ENCODE assay signal across 1 fruit fly cellular context in genomic region chrX:12747746-12748710, dm6.
TF ChIP-seq lines count a peak whose summit lies in the region.

No protein-coding gene starts in this region.

TF ChIP-seq in whole organism, embryonic, 481 proteins besides CTCF, POLR2A, EP300 and RAD21 (continued from another document and continues in another):
- TF ChIP-seq HLH54F (GFP tag; optimal IDR thresholded peaks at IDR 0.05; lab: Kevin White, UChicago) = no peak
- TF ChIP-seq Drgx (GFP tag; IDR thresholded peaks at IDR 0.05; lab: Robert Waterston, UW) = no peak
- TF ChIP-seq CG17186 (GFP tag; optimal IDR thresholded peaks at IDR 0.05; lab: Kevin White, UChicago) = no peak
- TF ChIP-seq lov (optimal IDR thresholded peaks at IDR 0.05; lab: Kevin White, UChicago) = no peak
- no peak for TF ChIP-seq lov (GFP tag; IDR thresholded peaks at IDR 0.05; lab: Robert Waterston, UW)
- TF ChIP-seq CG6175 (GFP tag; IDR thresholded peaks at IDR 0.05; lab: Robert Waterston, UW) = no peak
- TF ChIP-seq phol (tag; optimal IDR thresholded peaks at IDR 0.05; lab: Kevin White, UChicago) = peak; percentile 79
- peak; percentile 25 for TF ChIP-seq CG16815 (GFP tag; optimal IDR thresholded peaks at IDR 0.05; lab: Kevin White, UChicago)
- peak; percentile 32 for TF ChIP-seq Asciz (GFP tag; optimal IDR thresholded peaks at IDR 0.05; lab: Kevin White, UChicago)
- no peak for TF ChIP-seq Abd-B (GFP tag; optimal IDR thresholded peaks at IDR 0.05; lab: Kevin White, UChicago)
- TF ChIP-seq Pdp1 (GFP tag; optimal IDR thresholded peaks at IDR 0.05; lab: Kevin White, UChicago) = peak in 1 of 2 experiments; percentile 70
- TF ChIP-seq shn (GFP tag; optimal IDR thresholded peaks at IDR 0.05; lab: Kevin White, UChicago) = no peak
- TF ChIP-seq Ada2b (GFP tag; IDR thresholded peaks at IDR 0.05; lab: Robert Waterston, UW) = peak; percentile 24; the same call in 1 of the 2 replicates
- peak; percentile 49 for TF ChIP-seq Spps (tag; optimal IDR thresholded peaks at IDR 0.05; lab: Kevin White, UChicago)
- no peak for TF ChIP-seq repo (GFP tag; optimal IDR thresholded peaks at IDR 0.05; lab: Kevin White, UChicago)
- no peak for TF ChIP-seq toy (GFP tag; IDR thresholded peaks at IDR 0.05; lab: Robert Waterston, UW)
- no peak for TF ChIP-seq gcm2 (GFP tag; optimal IDR thresholded peaks at IDR 0.05; lab: Kevin White, UChicago)
- TF ChIP-seq sug (tag; optimal IDR thresholded peaks at IDR 0.05; lab: Kevin White, UChicago) = peak; percentile 4
- peak; percentile 75 for TF ChIP-seq dmrt99B (tag; optimal IDR thresholded peaks at IDR 0.05; lab: Kevin White, UChicago)
- TF ChIP-seq CG14050 (GFP tag; IDR thresholded peaks at IDR 0.05; lab: Robert Waterston, UW) = no peak
- TF ChIP-seq Mrtf (GFP tag; IDR thresholded peaks at IDR 0.05; lab: Robert Waterston, UW) = no peak
- TF ChIP-seq CG14710 (tag; optimal IDR thresholded peaks at IDR 0.05; lab: Kevin White, UChicago) = peak; percentile 79
- TF ChIP-seq CG17612 (GFP tag; IDR thresholded peaks at IDR 0.05; lab: Robert Waterston, UW) = no peak
- peak; percentile 15 for TF ChIP-seq CG10654 (GFP tag; optimal IDR thresholded peaks at IDR 0.05; lab: Kevin White, UChicago)
- TF ChIP-seq sna (GFP tag; IDR thresholded peaks at IDR 0.05; lab: Robert Waterston, UW; ENCODE audit: partially characterized antibody) = no peak
- 0 out of 2 replicates have a peak, but pooled peaks have one; percentile 8 for TF ChIP-seq esg (GFP tag; conservative IDR thresholded peaks at IDR 0.05; lab: Robert Waterston, UW)
- no peak for TF ChIP-seq CG12769 (tag; optimal IDR thresholded peaks at IDR 0.05; lab: Kevin White, UChicago)
- no peak for TF ChIP-seq cad (GFP tag; optimal IDR thresholded peaks at IDR 0.05; lab: Kevin White, UChicago)
- TF ChIP-seq ro (GFP tag; IDR thresholded peaks at IDR 0.05; lab: Robert Waterston, UW) = no peak
- TF ChIP-seq bsh (GFP tag; optimal IDR thresholded peaks at IDR 0.05; lab: Kevin White, UChicago) = peak in 1 of 2 experiments; percentile 77
- no peak for TF ChIP-seq gce (GFP tag; IDR thresholded peaks at IDR 0.05; lab: Robert Waterston, UW)
- peak; percentile 39 for TF ChIP-seq Ets65A (GFP tag; lab: Kevin White, UChicago)
- TF ChIP-seq fd3F (GFP tag; optimal IDR thresholded peaks at IDR 0.05; lab: Kevin White, UChicago) = no peak
- TF ChIP-seq CG2129 (GFP tag; IDR thresholded peaks at IDR 0.05; lab: Robert Waterston, UW; ENCODE audit: partially characterized antibody) = no peak
- peak; percentile 43 for TF ChIP-seq CG4404 (GFP tag; IDR thresholded peaks at IDR 0.05; lab: Robert Waterston, UW)
- TF ChIP-seq CG10565 (GFP tag; optimal IDR thresholded peaks at IDR 0.05; lab: Kevin White, UChicago) = no peak
- no peak for TF ChIP-seq nerfin-2 (GFP tag; IDR thresholded peaks at IDR 0.05; lab: Robert Waterston, UW; ENCODE audit: partially characterized antibody)
- TF ChIP-seq rib (GFP tag; IDR thresholded peaks at IDR 0.05; lab: Robert Waterston, UW) = no peak
- TF ChIP-seq Atf6 (GFP tag; IDR thresholded peaks at IDR 0.05; lab: Robert Waterston, UW) = no peak
- no peak for TF ChIP-seq wor (GFP tag; IDR thresholded peaks at IDR 0.05; lab: Robert Waterston, UW)
- TF ChIP-seq schlank (tag; optimal IDR thresholded peaks at IDR 0.05; lab: Kevin White, UChicago) = no peak
- peak; percentile 10 for TF ChIP-seq CG15011 (GFP tag; optimal IDR thresholded peaks at IDR 0.05; lab: Kevin White, UChicago)
- TF ChIP-seq Doc3 (GFP tag; IDR thresholded peaks at IDR 0.05; lab: Robert Waterston, UW; ENCODE audit: partially characterized antibody) = no peak
- no peak for TF ChIP-seq ara (GFP tag; IDR thresholded peaks at IDR 0.05; lab: Robert Waterston, UW)
- peak in 1 of 2 experiments; percentile 78 for TF ChIP-seq Hr51 (GFP tag; optimal IDR thresholded peaks at IDR 0.05; lab: Kevin White, UChicago)
- TF ChIP-seq Six4 (GFP tag; optimal IDR thresholded peaks at IDR 0.05; lab: Kevin White, UChicago) = peak; percentile 59
- TF ChIP-seq CG6689 (GFP tag; IDR thresholded peaks at IDR 0.05; lab: Robert Waterston, UW) = peak; percentile 54
- TF ChIP-seq CG4617 (GFP tag; optimal IDR thresholded peaks at IDR 0.05; lab: Kevin White, UChicago; ENCODE audit: borderline replicate concordance) = no peak
- no peak for TF ChIP-seq E2f2 (GFP tag; IDR thresholded peaks at IDR 0.05; lab: Robert Waterston, UW)
- TF ChIP-seq ham (GFP tag; IDR thresholded peaks at IDR 0.05; lab: Robert Waterston, UW) = no peak
- TF ChIP-seq klu (GFP tag; IDR thresholded peaks at IDR 0.05; lab: Robert Waterston, UW) = no peak; the same call in 1 of the 2 replicates
- TF ChIP-seq fru (optimal IDR thresholded peaks at IDR 0.05; lab: Kevin White, UChicago) = no peak
- TF ChIP-seq CG8765 (GFP tag; IDR thresholded peaks at IDR 0.05; lab: Robert Waterston, UW) = no peak
- no peak for TF ChIP-seq CG3163 (GFP tag; optimal IDR thresholded peaks at IDR 0.05; lab: Kevin White, UChicago)
- TF ChIP-seq kni (GFP tag; optimal IDR thresholded peaks at IDR 0.05; lab: Kevin White, UChicago) = no peak
- TF ChIP-seq CG9876 (GFP tag; optimal IDR thresholded peaks at IDR 0.05; lab: Kevin White, UChicago) = no peak
- TF ChIP-seq Deaf1 (tag; optimal IDR thresholded peaks at IDR 0.05; lab: Kevin White, UChicago) = peak; percentile 39
- peak; percentile 87 for TF ChIP-seq gem (tag; optimal IDR thresholded peaks at IDR 0.05; lab: Kevin White, UChicago)
- TF ChIP-seq YL-1 (GFP tag; optimal IDR thresholded peaks at IDR 0.05; lab: Kevin White, UChicago) = no peak
- no peak; the same call in 1 of the 2 replicates for TF ChIP-seq CG32772 (GFP tag; IDR thresholded peaks at IDR 0.05; lab: Robert Waterston, UW)
- TF ChIP-seq D19A (tag; optimal IDR thresholded peaks at IDR 0.05; lab: Kevin White, UChicago) = peak; percentile 79
- no peak for TF ChIP-seq CG43689 (GFP tag; IDR thresholded peaks at IDR 0.05; lab: Robert Waterston, UW)
- peak; percentile 67 for TF ChIP-seq trem (tag; optimal IDR thresholded peaks at IDR 0.05; lab: Kevin White, UChicago)
- TF ChIP-seq CG5180 (GFP tag; optimal IDR thresholded peaks at IDR 0.05; lab: Kevin White, UChicago) = peak; percentile 59
- no peak for TF ChIP-seq NC2β (GFP tag; optimal IDR thresholded peaks at IDR 0.05; lab: Kevin White, UChicago)
- no peak for TF ChIP-seq gt (GFP tag; IDR thresholded peaks at IDR 0.05; lab: Robert Waterston, UW)
- peak; percentile 19 for TF ChIP-seq Hsf (GFP tag; optimal IDR thresholded peaks at IDR 0.05; lab: Kevin White, UChicago)
- TF ChIP-seq lab (GFP tag; optimal IDR thresholded peaks at IDR 0.05; lab: Kevin White, UChicago) = peak; percentile 64
- TF ChIP-seq CG31224 (GFP tag; IDR thresholded peaks at IDR 0.05; lab: Robert Waterston, UW) = no peak
- no peak for TF ChIP-seq hbn (GFP tag; IDR thresholded peaks at IDR 0.05; lab: Robert Waterston, UW; ENCODE audit: partially characterized antibody)
- TF ChIP-seq CG32767 (GFP tag; IDR thresholded peaks at IDR 0.05; lab: Robert Waterston, UW) = no peak
- TF ChIP-seq Nf-YA (GFP tag; IDR thresholded peaks at IDR 0.05; lab: Robert Waterston, UW) = no peak
- TF ChIP-seq prd (optimal IDR thresholded peaks at IDR 0.05; lab: Kevin White, UChicago) = no peak
- TF ChIP-seq prd (GFP tag; IDR thresholded peaks at IDR 0.05; lab: Robert Waterston, UW) = peak; percentile 59; the same call in 2 of the 3 replicates
- peak; percentile 81 for TF ChIP-seq pros (GFP tag; optimal IDR thresholded peaks at IDR 0.05; lab: Kevin White, UChicago)
- TF ChIP-seq CG11696 (GFP tag; IDR thresholded peaks at IDR 0.05; lab: Robert Waterston, UW) = no peak
- no peak for TF ChIP-seq CG13123 (GFP tag; optimal IDR thresholded peaks at IDR 0.05; lab: Kevin White, UChicago)
- no peak for TF ChIP-seq Adf1 (GFP tag; IDR thresholded peaks at IDR 0.05; lab: Robert Waterston, UW)
- TF ChIP-seq HLH4C (GFP tag; IDR thresholded peaks at IDR 0.05; lab: Robert Waterston, UW; ENCODE audit: partially characterized antibody) = no peak
- no peak for TF ChIP-seq B-H1 (GFP tag; IDR thresholded peaks at IDR 0.05; lab: Robert Waterston, UW)
- TF ChIP-seq crc (GFP tag; optimal IDR thresholded peaks at IDR 0.05; lab: Kevin White, UChicago) = no peak
- TF ChIP-seq CG18599 (GFP tag; optimal IDR thresholded peaks at IDR 0.05; lab: Kevin White, UChicago) = peak; percentile 64
- TF ChIP-seq Atf-2 (GFP tag; optimal IDR thresholded peaks at IDR 0.05; lab: Kevin White, UChicago) = no peak
- TF ChIP-seq CG13775 (GFP tag; optimal IDR thresholded peaks at IDR 0.05; lab: Kevin White, UChicago) = peak; percentile 35
- no peak for TF ChIP-seq h (optimal IDR thresholded peaks at IDR 0.05; lab: Kevin White, UChicago)
- TF ChIP-seq CG6683 (GFP tag; optimal IDR thresholded peaks at IDR 0.05; lab: Kevin White, UChicago) = peak; percentile 26
- no peak for TF ChIP-seq CG31365 (tag; optimal IDR thresholded peaks at IDR 0.05; lab: Kevin White, UChicago)
- no peak for TF ChIP-seq Dip3 (GFP tag; optimal IDR thresholded peaks at IDR 0.05; lab: Kevin White, UChicago)
- TF ChIP-seq CG2678 (tag; optimal IDR thresholded peaks at IDR 0.05; lab: Kevin White, UChicago) = peak; percentile 84
- TF ChIP-seq CG12744 (GFP tag; optimal IDR thresholded peaks at IDR 0.05; lab: Kevin White, UChicago) = no peak
- no peak for TF ChIP-seq CG7372 (GFP tag; IDR thresholded peaks at IDR 0.05; lab: Robert Waterston, UW)
- no peak for TF ChIP-seq Mad (GFP tag; optimal IDR thresholded peaks at IDR 0.05; lab: Kevin White, UChicago)
- TF ChIP-seq CG32532 (GFP tag; IDR thresholded peaks at IDR 0.05; lab: Robert Waterston, UW) = no peak
- TF ChIP-seq CG10147 (GFP tag; optimal IDR thresholded peaks at IDR 0.05; lab: Kevin White, UChicago) = peak; percentile 10
- TF ChIP-seq run (tag; optimal IDR thresholded peaks at IDR 0.05; lab: Kevin White, UChicago) = peak; percentile 40
- peak; percentile 62 for TF ChIP-seq Ssrp (tag; optimal IDR thresholded peaks at IDR 0.05; lab: Kevin White, UChicago)
- no peak for TF ChIP-seq CG8359 (GFP tag; optimal IDR thresholded peaks at IDR 0.05; lab: Kevin White, UChicago; ENCODE audit: borderline replicate concordance)
- TF ChIP-seq pho (GFP tag; optimal IDR thresholded peaks at IDR 0.05; lab: Kevin White, UChicago) = no peak
- TF ChIP-seq pzg (GFP tag; optimal IDR thresholded peaks at IDR 0.05; lab: Kevin White, UChicago) = no peak
- TF ChIP-seq CG10462 (GFP tag; optimal IDR thresholded peaks at IDR 0.05; lab: Kevin White, UChicago) = no peak
- TF ChIP-seq CG9727 (GFP tag; optimal IDR thresholded peaks at IDR 0.05; lab: Kevin White, UChicago) = peak; percentile 77
- no peak for TF ChIP-seq CG6854 (GFP tag; optimal IDR thresholded peaks at IDR 0.05; lab: Kevin White, UChicago)
- no peak for TF ChIP-seq Atf3 (GFP tag; optimal IDR thresholded peaks at IDR 0.05; lab: Kevin White, UChicago)
- peak; percentile 68 for TF ChIP-seq fd96Cb (tag; optimal IDR thresholded peaks at IDR 0.05; lab: Kevin White, UChicago)
- no peak for TF ChIP-seq insv (GFP tag; optimal IDR thresholded peaks at IDR 0.05; lab: Kevin White, UChicago)
- TF ChIP-seq pnt (GFP tag; optimal IDR thresholded peaks at IDR 0.05; lab: Kevin White, UChicago) = no peak
- TF ChIP-seq CG1647 (GFP tag; optimal IDR thresholded peaks at IDR 0.05; lab: Kevin White, UChicago) = no peak
- TF ChIP-seq tio (GFP tag; optimal IDR thresholded peaks at IDR 0.05; lab: Kevin White, UChicago) = peak; percentile 31
- no peak for TF ChIP-seq pfk (GFP tag; optimal IDR thresholded peaks at IDR 0.05; lab: Kevin White, UChicago)
- no peak for TF ChIP-seq hkb (optimal IDR thresholded peaks at IDR 0.05; lab: Kevin White, UChicago)
- TF ChIP-seq hkb (GFP tag; IDR thresholded peaks at IDR 0.05; lab: Robert Waterston, UW) = no peak
- peak; percentile 44 for TF ChIP-seq CG17359 (tag; optimal IDR thresholded peaks at IDR 0.05; lab: Kevin White, UChicago)
- TF ChIP-seq CG3726 (GFP tag; IDR thresholded peaks at IDR 0.05; lab: Robert Waterston, UW) = no peak
- no peak for TF ChIP-seq Hr39 (optimal IDR thresholded peaks at IDR 0.05; lab: Kevin White, UChicago)
- no peak for TF ChIP-seq eyg (GFP tag; optimal IDR thresholded peaks at IDR 0.05; lab: Kevin White, UChicago)
- TF ChIP-seq bcd (GFP tag; optimal IDR thresholded peaks at IDR 0.05; lab: Kevin White, UChicago) = peak; percentile 35
- TF ChIP-seq CG16863 (GFP tag; optimal IDR thresholded peaks at IDR 0.05; lab: Kevin White, UChicago) = no peak
- TF ChIP-seq cwo (GFP tag; optimal IDR thresholded peaks at IDR 0.05; lab: Kevin White, UChicago) = peak; percentile 54
- TF ChIP-seq lmd (GFP tag; IDR thresholded peaks at IDR 0.05; lab: Robert Waterston, UW) = 0 out of 2 replicates have a peak, but pooled peaks have one; percentile 34
- no peak for TF ChIP-seq CG9215 (GFP tag; IDR thresholded peaks at IDR 0.05; lab: Robert Waterston, UW)
- TF ChIP-seq CG30020 (tag; optimal IDR thresholded peaks at IDR 0.05; lab: Kevin White, UChicago) = no peak
- TF ChIP-seq ttk (GFP tag; IDR thresholded peaks at IDR 0.05; lab: Robert Waterston, UW) = no peak
- no peak for TF ChIP-seq CG8478 (optimal IDR thresholded peaks at IDR 0.05; lab: Kevin White, UChicago)
- TF ChIP-seq CG17912 (GFP tag; optimal IDR thresholded peaks at IDR 0.05; lab: Kevin White, UChicago) = no peak
- TF ChIP-seq z (GFP tag; IDR thresholded peaks at IDR 0.05; lab: Robert Waterston, UW) = no peak
- TF ChIP-seq crp (GFP tag; optimal IDR thresholded peaks at IDR 0.05; lab: Kevin White, UChicago) = no peak
- peak; percentile 4 for TF ChIP-seq scrt (GFP tag; optimal IDR thresholded peaks at IDR 0.05; lab: Kevin White, UChicago)
- no peak for TF ChIP-seq dan (GFP tag; IDR thresholded peaks at IDR 0.05; lab: Robert Waterston, UW)
- peak in 1 of 2 experiments; percentile 7 for TF ChIP-seq dpn (GFP tag; optimal IDR thresholded peaks at IDR 0.05; lab: Kevin White, UChicago)
- peak; percentile 76 for TF ChIP-seq CG7556 (GFP tag; optimal IDR thresholded peaks at IDR 0.05; lab: Kevin White, UChicago)
- no peak; the same call in 1 of the 2 replicates for TF ChIP-seq CG3847 (GFP tag; IDR thresholded peaks at IDR 0.05; lab: Robert Waterston, UW)
- peak; percentile 64 for TF ChIP-seq Sox100B (GFP tag; optimal IDR thresholded peaks at IDR 0.05; lab: Kevin White, UChicago)
- peak; percentile 1 for TF ChIP-seq CG12942 (GFP tag; optimal IDR thresholded peaks at IDR 0.05; lab: Kevin White, UChicago)
- no peak for TF ChIP-seq sim (GFP tag; IDR thresholded peaks at IDR 0.05; lab: Robert Waterston, UW)
- TF ChIP-seq CG18476 (GFP tag; optimal IDR thresholded peaks at IDR 0.05; lab: Kevin White, UChicago) = no peak
- peak; percentile 40 for TF ChIP-seq Usf (GFP tag; optimal IDR thresholded peaks at IDR 0.05; lab: Kevin White, UChicago)
- peak; percentile 54 for TF ChIP-seq Ptx1 (GFP tag; IDR thresholded peaks at IDR 0.05; lab: Robert Waterston, UW)
